Worm (Caenorhabditis elegans): Measurements from ENCODE around the gene vps-60.

vps-60 gene

DNA sequence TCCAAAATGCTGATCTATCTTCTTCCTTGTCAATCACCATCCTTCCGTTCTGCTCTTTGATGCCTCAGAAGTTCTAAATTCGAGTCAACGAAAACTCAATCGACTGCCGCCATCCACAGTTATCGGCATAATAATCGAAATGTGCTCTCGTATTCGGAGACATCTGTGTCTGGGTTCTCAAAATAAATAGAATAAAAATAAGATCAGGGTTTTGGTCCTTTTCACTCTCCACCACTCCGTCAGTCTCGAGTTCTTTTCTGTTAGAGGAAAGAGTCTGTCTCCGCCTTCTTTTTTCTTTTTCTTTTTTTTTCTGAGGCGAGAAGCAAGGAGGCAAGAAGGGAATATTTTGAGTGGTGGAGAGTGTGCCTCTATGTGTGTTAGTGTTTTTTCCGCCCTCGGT, 17.8 kb upstream of the vps-60 start, which contains the start of gene F41E6.17:
TSS of gene F41E6.17 (plus strand) at position 348 of the 400 bp plus-strand sequence.
- TF ChIP-seq unc-55 (GFP tag; optimal IDR thresholded peaks at IDR 0.05) (peak; percentile 10), nhr-6 (tag; optimal IDR thresholded peaks at IDR 0.05) (no peak)

- TF ChIP-seq skn-1 (tag; optimal IDR thresholded peaks at IDR 0.05) = no peak
- no peak for TF ChIP-seq mdl-1 (tag; optimal IDR thresholded peaks at IDR 0.05)
- TF ChIP-seq gmeb-1 (tag; optimal IDR thresholded peaks at IDR 0.05) = no peak
- TF ChIP-seq unc-62 (GFP tag; optimal IDR thresholded peaks at IDR 0.05) = no peak
Measured at ce11 chrV:8622314-8622713, 16.4 kb upstream of the vps-60 start, which contains the start of gene F41E6.1. TSS of gene F41E6.1 (plus strand) at chrV:8622614.

DNA sequence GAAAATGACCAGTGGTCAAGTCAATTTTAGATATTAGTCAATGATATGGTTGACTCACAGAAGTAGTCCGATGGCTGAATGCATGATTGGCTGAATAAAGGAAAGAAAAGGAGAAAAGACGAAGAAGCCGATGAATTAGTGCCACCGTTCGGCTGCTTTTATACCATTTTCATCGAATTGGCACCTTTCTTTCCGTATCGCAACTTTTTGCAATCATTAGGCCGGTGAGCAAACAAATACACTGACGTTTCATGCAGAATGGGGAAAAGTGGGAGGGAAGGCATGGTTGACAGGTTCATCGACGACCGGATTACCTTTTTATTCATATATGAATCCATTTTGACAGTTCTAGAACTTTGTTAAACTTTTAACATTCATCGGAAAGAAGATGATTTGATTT, 15.3 kb upstream of the vps-60 start, which contains the start of gene idpc-2:
TSS of gene idpc-2 (minus strand) at position 101 of the 400 bp plus-strand sequence.
- TF ChIP-seq unc-62 (GFP tag; optimal IDR thresholded peaks at IDR 0.05) = no peak
- TF ChIP-seq nhr-6 (tag; optimal IDR thresholded peaks at IDR 0.05) = no peak
- TF ChIP-seq C34F6.9 (tag; optimal IDR thresholded peaks at IDR 0.05) = no peak
- TF ChIP-seq unc-39 (tag; optimal IDR thresholded peaks at IDR 0.05) = no peak
- no peak for TF ChIP-seq lin-11 (tag; optimal IDR thresholded peaks at IDR 0.05)
- no peak for TF ChIP-seq elt-3 (tag; optimal IDR thresholded peaks at IDR 0.05)
- TF ChIP-seq mbf-1 (tag; optimal IDR thresholded peaks at IDR 0.05) = no peak
- no peak for TF ChIP-seq mdl-1 (tag; optimal IDR thresholded peaks at IDR 0.05)
- TF ChIP-seq egl-27 (tag; optimal IDR thresholded peaks at IDR 0.05) = no peak
- TF ChIP-seq lin-13 (GFP tag; optimal IDR thresholded peaks at IDR 0.05) = no peak
- no peak for TF ChIP-seq sma-9 (GFP tag; optimal IDR thresholded peaks at IDR 0.05)
- no peak for TF ChIP-seq sma-9 (tag; optimal IDR thresholded peaks at IDR 0.05)
- TF ChIP-seq mab-5 (tag; optimal IDR thresholded peaks at IDR 0.05) = no peak
- TF ChIP-seq alr-1 (tag; optimal IDR thresholded peaks at IDR 0.05) = no peak
- no peak for TF ChIP-seq nhr-10 (tag; optimal IDR thresholded peaks at IDR 0.05)
- no peak for TF ChIP-seq peb-1 (tag; optimal IDR thresholded peaks at IDR 0.05)
- no peak for TF ChIP-seq nhr-23 (tag; optimal IDR thresholded peaks at IDR 0.05)
- TF ChIP-seq ama-1 (optimal IDR thresholded peaks at IDR 0.05) = no peak

DNA sequence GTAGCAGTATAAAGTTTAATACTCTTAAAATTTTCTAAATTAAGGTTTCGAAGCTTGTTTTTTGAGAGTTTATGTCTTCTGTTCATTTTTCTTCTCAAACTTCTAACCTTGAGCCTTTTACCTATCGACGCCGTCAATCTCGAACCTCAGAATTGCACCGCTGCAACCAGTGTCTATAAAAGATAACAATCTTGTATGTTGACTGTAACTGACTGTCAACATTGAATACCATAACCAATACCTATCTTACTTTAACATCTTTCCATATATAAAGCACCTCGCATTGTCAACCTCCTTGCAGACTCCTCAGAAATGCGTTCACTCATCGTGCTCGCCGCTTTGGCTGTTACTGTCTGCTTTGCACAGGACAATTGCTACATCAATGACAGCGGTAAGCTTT, 12.8 kb upstream of the vps-60 start, which contains the start of gene grd-5:
TSS of gene grd-5 (plus strand) at position 295 of the 400 bp plus-strand sequence.
- TF ChIP-seq sma-9 (GFP tag; optimal IDR thresholded peaks at IDR 0.05) = peak; percentile 39
- TF ChIP-seq sma-9 (tag; optimal IDR thresholded peaks at IDR 0.05) = no peak
- no peak for TF ChIP-seq lin-13 (GFP tag; optimal IDR thresholded peaks at IDR 0.05)

DNA sequence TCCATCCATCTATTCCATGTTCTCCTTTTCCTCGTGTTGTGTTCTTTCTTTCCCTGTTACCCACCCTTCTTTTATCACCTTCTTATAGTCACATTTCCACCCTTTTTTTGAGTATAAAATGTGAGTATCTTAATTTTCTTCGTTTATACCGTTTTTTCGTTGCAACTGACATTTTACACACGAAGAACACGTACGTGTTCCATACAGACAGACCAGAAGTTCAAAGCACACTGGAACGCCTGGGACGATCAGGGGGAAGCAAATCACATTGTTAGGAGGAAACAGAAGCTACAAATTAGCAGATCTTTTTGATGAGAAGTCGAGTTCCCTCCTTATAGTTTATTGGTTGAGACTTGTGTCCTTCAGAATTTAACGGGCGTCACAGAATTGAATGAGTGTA, 9.8 kb upstream of the vps-60 start:
- TF ChIP-seq unc-39 (tag; optimal IDR thresholded peaks at IDR 0.05) = no peak
- TF ChIP-seq unc-62 (GFP tag; optimal IDR thresholded peaks at IDR 0.05) = no peak
- no peak for TF ChIP-seq sem-4 (tag; optimal IDR thresholded peaks at IDR 0.05)
- TF ChIP-seq mdl-1 (tag; optimal IDR thresholded peaks at IDR 0.05) = no peak
- TF ChIP-seq C34F6.9 (tag; optimal IDR thresholded peaks at IDR 0.05) = no peak

DNA sequence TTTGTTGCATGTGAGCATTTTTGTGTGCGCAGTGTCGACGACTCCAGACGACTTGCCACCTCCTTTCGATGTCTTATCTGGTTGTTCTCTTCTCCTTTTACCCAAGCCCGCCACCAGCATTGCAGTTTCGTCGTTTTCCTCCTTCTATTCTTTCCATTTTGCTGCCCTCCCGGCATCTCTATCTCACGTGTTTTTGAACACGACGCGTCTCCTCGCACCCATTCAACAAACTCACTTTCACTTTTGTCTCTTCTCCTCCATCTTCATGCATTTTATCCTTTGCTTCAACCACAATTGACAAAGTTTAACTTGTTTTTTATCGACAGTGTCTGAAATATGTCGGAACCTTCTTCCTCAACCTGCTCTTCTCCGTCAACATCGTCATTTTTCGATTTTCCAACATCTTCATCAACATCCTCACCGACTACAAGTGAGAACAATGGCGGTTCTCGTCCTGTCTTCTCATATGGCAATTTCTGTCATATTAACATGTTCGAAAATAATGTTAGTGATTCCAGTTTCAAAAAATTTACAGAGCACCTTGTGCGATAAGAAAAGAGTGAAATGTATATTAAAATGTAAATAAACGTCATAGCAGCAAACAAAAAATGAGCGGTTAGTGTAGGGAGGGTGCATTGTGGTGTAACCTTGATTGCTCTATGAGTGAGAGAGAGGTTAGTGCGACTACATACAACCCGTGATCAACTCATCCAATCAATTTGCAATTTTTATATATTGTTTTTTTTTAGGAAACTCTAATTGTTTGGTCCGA, 4.9 kb upstream of the vps-60 start, which contains the start of gene fip-4:
TSS of gene fip-4 (minus strand) at position 636 of the 772 bp plus-strand sequence.
- no peak for TF ChIP-seq egl-27 (tag; optimal IDR thresholded peaks at IDR 0.05)
- peak; percentile 43 for TF ChIP-seq fos-1 (tag; optimal IDR thresholded peaks at IDR 0.05)
- TF ChIP-seq blmp-1 (tag; optimal IDR thresholded peaks at IDR 0.05; ENCODE audit: insufficient read depth) = peak; percentile 98
- no peak for TF ChIP-seq ceh-16 (tag; optimal IDR thresholded peaks at IDR 0.05)
- TF ChIP-seq nhr-21 (tag; optimal IDR thresholded peaks at IDR 0.05) = peak; percentile 44
- no peak for TF ChIP-seq nhr-77 (tag; optimal IDR thresholded peaks at IDR 0.05)
- no peak for TF ChIP-seq mab-5 (tag; optimal IDR thresholded peaks at IDR 0.05)
- TF ChIP-seq sma-3 (GFP tag; optimal IDR thresholded peaks at IDR 0.05) = peak; percentile 29
- TF ChIP-seq F13H6.1 (tag; optimal IDR thresholded peaks at IDR 0.05) = peak; percentile 7
- peak in 1 of 2 experiments; percentile 22 for TF ChIP-seq lsy-2 (tag; optimal IDR thresholded peaks at IDR 0.05)
- TF ChIP-seq crh-2 (tag; optimal IDR thresholded peaks at IDR 0.05) = no peak
- TF ChIP-seq ama-1 (optimal IDR thresholded peaks at IDR 0.05) = peak; percentile 55
- peak; percentile 28 for TF ChIP-seq sem-4 (tag; optimal IDR thresholded peaks at IDR 0.05)
- TF ChIP-seq ztf-1 (GFP tag; conservative IDR thresholded peaks at IDR 0.05) = no peak
- no peak for TF ChIP-seq lin-11 (tag; optimal IDR thresholded peaks at IDR 0.05)
- TF ChIP-seq ceh-82 (tag; optimal IDR thresholded peaks at IDR 0.05) = no peak
- peak; percentile 79 for TF ChIP-seq nhr-25 (tag; optimal IDR thresholded peaks at IDR 0.05)
- peak; percentile 46 for TF ChIP-seq nhr-129 (tag; optimal IDR thresholded peaks at IDR 0.05)
- peak in 1 of 2 experiments; percentile 34 for TF ChIP-seq mdl-1 (tag; optimal IDR thresholded peaks at IDR 0.05)
- TF ChIP-seq lin-39 (tag; optimal IDR thresholded peaks at IDR 0.05) = no peak
- peak; percentile 70 for TF ChIP-seq sma-9 (GFP tag; optimal IDR thresholded peaks at IDR 0.05)
- no peak for TF ChIP-seq sma-9 (tag; optimal IDR thresholded peaks at IDR 0.05)
- TF ChIP-seq C34F6.9 (tag; optimal IDR thresholded peaks at IDR 0.05) = peak; percentile 45
